Worm (Caenorhabditis elegans) whole organism, late embryonic: ENCODE measurements around the gene sdc-3.

Source experiments
- C08G9.2 ChIP-seq: sonication (generic microtip); optimal IDR thresholded peaks from 2 replicates; lab custom pipeline; 2016; ENCODE audit warnings: mild to moderate bottlenecking, missing genetic modification characterization, moderate library complexity, missing compliant biosample characterization
- ama-1 ChIP-seq: fragments of 150-350 bp; optimal IDR thresholded peaks from 2 replicates; lab custom pipeline; 2014
- elt-2 ChIP-seq: sonication (generic microtip); optimal IDR thresholded peaks from 2 replicates; lab custom pipeline; 2016; ENCODE audit warnings: missing genetic modification reagents, missing genetic modification characterization, missing compliant biosample characterization
- hlh-30 ChIP-seq: sonication (generic microtip); optimal IDR thresholded peaks from 2 replicates; lab custom pipeline; 2017; ENCODE audit warnings: antibody characterized with exemption, missing genetic modification characterization, missing compliant biosample characterization; ENCODE audit not compliant: insufficient read depth
- nfya-1 ChIP-seq: sonication (generic microtip); optimal IDR thresholded peaks from 2 replicates; lab custom pipeline; 2017; ENCODE audit warnings: missing genetic modification characterization, mild to moderate bottlenecking, missing compliant biosample characterization, antibody characterized with exemption, moderate library complexity
- pqm-1 ChIP-seq: sonication (generic microtip); optimal IDR thresholded peaks from 2 replicates; lab custom pipeline; 2016; ENCODE audit warnings: missing genetic modification characterization, missing compliant biosample characterization
- ref-2 ChIP-seq: sonication (generic microtip); optimal IDR thresholded peaks from 2 replicates; lab custom pipeline; 2016; ENCODE audit warnings: missing genetic modification characterization, missing compliant biosample characterization
- ztf-16 ChIP-seq: sonication (generic microtip); optimal IDR thresholded peaks from 2 replicates; lab custom pipeline; 2017; ENCODE audit warnings: missing genetic modification characterization, missing compliant biosample characterization

DNA sequence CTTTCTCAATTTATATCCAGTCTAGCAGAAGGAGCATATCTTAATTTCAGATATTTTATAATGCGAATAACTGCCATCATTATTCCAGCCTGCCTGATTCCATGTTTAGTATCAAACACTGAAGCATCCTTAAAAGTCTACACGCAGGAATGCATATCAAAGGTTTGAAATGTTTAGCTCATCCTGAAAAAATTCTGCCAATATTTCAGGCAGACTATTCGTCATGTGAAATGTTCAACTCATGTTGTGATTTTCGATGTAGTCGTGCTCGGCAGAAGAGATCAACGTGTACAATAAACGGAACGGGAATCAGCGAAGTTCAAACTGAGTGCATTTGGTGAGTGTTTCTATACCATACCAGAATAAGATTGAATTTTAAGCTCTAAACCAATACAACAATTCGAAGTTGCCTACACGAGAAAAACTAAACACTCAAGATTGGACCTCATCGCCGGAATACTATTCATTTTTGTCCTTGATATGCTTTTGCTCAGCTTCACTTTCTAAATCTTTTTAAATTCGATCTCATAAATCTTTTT, 48.5 kb downstream of the sdc-3 start, which contains the start of gene T01C3.11:
- TF ChIP-seq ama-1 (no peak), elt-2 (tag; lab: Kevin White, UChicago) (no peak), ztf-16 (tag; lab: Kevin White, UChicago) (no peak), ref-2 (no peak), pqm-1 (tag; lab: Kevin White, UChicago) (no peak), hlh-30 (no peak), C08G9.2 (tag; lab: Kevin White, UChicago) (no peak), nfya-1 (tag; lab: Kevin White, UChicago) (no peak)
